Worm (Caenorhabditis elegans): ENCODE data around the gene hlh-27.

The hlh-27 gene

ce11 chrII:5518910-5519309, 21.1 kb downstream of the hlh-27 start, which contains the start of gene ZK177.2:
Gene ZK177.2, plus strand, starts transcription at chrII:5519210.
- TF ChIP-seq elt-1 (tag; optimal IDR thresholded peaks at IDR 0.05) (no peak), C34F6.9 (tag; optimal IDR thresholded peaks at IDR 0.05) (no peak), nhr-10 (tag; optimal IDR thresholded peaks at IDR 0.05) (no peak), peb-1 (tag; optimal IDR thresholded peaks at IDR 0.05) (no peak), snpc-4 (tag; optimal IDR thresholded peaks at IDR 0.05) (no peak), R02D3.7 (tag; optimal IDR thresholded peaks at IDR 0.05) (no peak), ZK546.5 (tag; optimal IDR thresholded peaks at IDR 0.05) (no peak), unc-39 (tag; optimal IDR thresholded peaks at IDR 0.05) (no peak), crh-2 (tag; optimal IDR thresholded peaks at IDR 0.05) (no peak), sma-3 (GFP tag; optimal IDR thresholded peaks at IDR 0.05) (no peak), lin-39 (tag; optimal IDR thresholded peaks at IDR 0.05) (no peak), nhr-21 (tag; optimal IDR thresholded peaks at IDR 0.05) (no peak), gmeb-1 (tag; optimal IDR thresholded peaks at IDR 0.05) (no peak), dmd-4 (tag; optimal IDR thresholded peaks at IDR 0.05) (no peak), unc-62 (GFP tag; optimal IDR thresholded peaks at IDR 0.05) (no peak), nhr-6 (tag; optimal IDR thresholded peaks at IDR 0.05) (no peak), aly-2 (tag; optimal IDR thresholded peaks at IDR 0.05) (no peak)

ce11 chrII:5518055-5518454, 22.0 kb downstream of the hlh-27 start:
- TF ChIP-seq egl-27 (tag; optimal IDR thresholded peaks at IDR 0.05) (no peak), snpc-4 (tag; optimal IDR thresholded peaks at IDR 0.05) (no peak), nhr-21 (tag; optimal IDR thresholded peaks at IDR 0.05) (no peak)

ce11 chrII:5517643-5518042, 22.4 kb downstream of the hlh-27 start, which contains the start of gene ZK177.9:
Gene ZK177.9, minus strand, starts transcription at chrII:5517743.
- TF ChIP-seq aly-2 (tag; optimal IDR thresholded peaks at IDR 0.05) (no peak), lin-13 (GFP tag; optimal IDR thresholded peaks at IDR 0.05) (no peak), unc-39 (tag; optimal IDR thresholded peaks at IDR 0.05) (no peak), unc-55 (GFP tag; optimal IDR thresholded peaks at IDR 0.05) (no peak)

ce11 chrII:5515542-5515941, 24.5 kb downstream of the hlh-27 start, which contains the start of gene ZK177.3:
Gene ZK177.3, plus strand, starts transcription at chrII:5515842.
- TF ChIP-seq fos-1 (tag; optimal IDR thresholded peaks at IDR 0.05) (peak; percentile 43), nhr-237 (tag; optimal IDR thresholded peaks at IDR 0.05) (no peak)

ce11 chrII:5514846-5515245, 25.2 kb downstream of the hlh-27 start, which contains the start of gene sahd-1:
Gene sahd-1, minus strand, starts transcription at chrII:5514945.
- TF ChIP-seq fos-1 (tag; optimal IDR thresholded peaks at IDR 0.05): peak; percentile 45
- TF ChIP-seq ceh-82 (tag; optimal IDR thresholded peaks at IDR 0.05): no peak
- TF ChIP-seq nhr-77 (tag; optimal IDR thresholded peaks at IDR 0.05): no peak
- no peak for TF ChIP-seq ceh-16 (tag; optimal IDR thresholded peaks at IDR 0.05)
- TF ChIP-seq nhr-21 (tag; optimal IDR thresholded peaks at IDR 0.05): no peak
- TF ChIP-seq blmp-1 (tag; optimal IDR thresholded peaks at IDR 0.05; ENCODE audit: insufficient read depth): no peak

ce11 chrII:5512473-5513097, 27.4 kb downstream of the hlh-27 start:
- TF ChIP-seq elt-3 (tag; optimal IDR thresholded peaks at IDR 0.05): no peak
- no peak for TF ChIP-seq lin-11 (tag; optimal IDR thresholded peaks at IDR 0.05)
- TF ChIP-seq lin-13 (GFP tag; optimal IDR thresholded peaks at IDR 0.05): no peak
- peak; percentile 91 for TF ChIP-seq fos-1 (tag; optimal IDR thresholded peaks at IDR 0.05)
- TF ChIP-seq Y55F3AM.14 (GFP tag; optimal IDR thresholded peaks at IDR 0.05): no peak
- TF ChIP-seq ZK546.5 (tag; optimal IDR thresholded peaks at IDR 0.05): no peak
- peak; percentile 44 for TF ChIP-seq gmeb-1 (tag; optimal IDR thresholded peaks at IDR 0.05)
- no peak for TF ChIP-seq nhr-21 (tag; optimal IDR thresholded peaks at IDR 0.05)
- no peak for TF ChIP-seq sma-3 (GFP tag; optimal IDR thresholded peaks at IDR 0.05)
- TF ChIP-seq ztf-11 (tag; optimal IDR thresholded peaks at IDR 0.05): no peak
- TF ChIP-seq egl-27 (tag; optimal IDR thresholded peaks at IDR 0.05): no peak
- TF ChIP-seq ceh-82 (tag; optimal IDR thresholded peaks at IDR 0.05): no peak
- TF ChIP-seq sma-9 (GFP tag; optimal IDR thresholded peaks at IDR 0.05): peak; percentile 36
- no peak for TF ChIP-seq sma-9 (tag; optimal IDR thresholded peaks at IDR 0.05)

Measured in whole organism, L2 larva.